Worm (Caenorhabditis elegans) whole organism, young adult: ENCODE measurements around the gene fbxa-83.

Experiments
- B0261.1 ChIP-seq: sonication (generic microtip); optimal IDR thresholded peaks from 2 replicates; lab custom pipeline; 2016; ENCODE audit warnings: mild to moderate bottlenecking, missing genetic modification characterization, moderate library complexity, missing compliant biosample characterization
- D2030.7 ChIP-seq: fragments of 200-800 bp; sonication (Bioruptor generic); IDR thresholded peaks from 2 replicates; pipeline ENCODE4 v1.3.6; 2022; ENCODE audit warnings: missing genetic modification reagents, missing genetic modification characterization, missing compliant biosample characterization
- F10E7.11 ChIP-seq: sonication (generic microtip); optimal IDR thresholded peaks from 2 replicates; lab custom pipeline; 2017; ENCODE audit warnings: mild to moderate bottlenecking, missing genetic modification characterization, moderate library complexity, missing compliant biosample characterization
- F23B12.7 ChIP-seq: sonication (generic microtip); optimal IDR thresholded peaks from 2 replicates; lab custom pipeline; 2017; ENCODE audit warnings: missing genetic modification characterization, mild to moderate bottlenecking, missing compliant biosample characterization, antibody characterized with exemption, moderate library complexity; ENCODE audit not compliant: insufficient read depth
- F33H1.4 ChIP-seq: fragments of 200-800 bp; sonication (Bioruptor generic); IDR thresholded peaks from 2 replicates; pipeline ENCODE4 v1.3.6; 2022; ENCODE audit warnings: missing genetic modification reagents, missing genetic modification characterization, missing compliant biosample characterization
- F37B4.10 ChIP-seq: fragments of 200-800 bp; sonication (Bioruptor generic); IDR thresholded peaks from 2 replicates; pipeline ENCODE4 v1.3.6; 2022; ENCODE audit warnings: missing genetic modification characterization, missing compliant biosample characterization
- F49E8.2 ChIP-seq: sonication (generic microtip); optimal IDR thresholded peaks from 3 replicates; lab custom pipeline; 2017; ENCODE audit warnings: missing genetic modification characterization, mild to moderate bottlenecking, missing compliant biosample characterization, antibody characterized with exemption, moderate library complexity; ENCODE audit not compliant: insufficient read depth
- T07F8.4 ChIP-seq: sonication (generic microtip); optimal IDR thresholded peaks from 2 replicates; lab custom pipeline; 2016; ENCODE audit warnings: mild to moderate bottlenecking, missing genetic modification characterization, moderate library complexity, missing compliant biosample characterization
- Y53F4B.3 ChIP-seq: fragments of 200-800 bp; sonication (Bioruptor generic); IDR thresholded peaks from 2 replicates; pipeline ENCODE4 v1.3.6; 2022; ENCODE audit warnings: missing genetic modification reagents, missing genetic modification characterization, missing compliant biosample characterization
- Y79H2A.3 ChIP-seq: fragments of 200-800 bp; sonication (Bioruptor generic); conservative IDR thresholded peaks from 2 replicates; pipeline ENCODE4 v1.3.6; 2022; ENCODE audit warnings: missing genetic modification reagents, missing genetic modification characterization, missing compliant biosample characterization
- Y95B8A.8 ChIP-seq: fragments of 200-800 bp; sonication (Bioruptor generic); IDR thresholded peaks from 2 replicates; pipeline ENCODE4 v1.3.6; 2022; ENCODE audit warnings: missing genetic modification reagents, missing genetic modification characterization, missing compliant biosample characterization
- ama-1 ChIP-seq, 3 experiments: fragments of 150-350 bp in 1 of 3; sonication (generic microtip) in 2 of 3; optimal IDR thresholded peaks; 2 replicates each; lab custom pipeline; 2014 to 2018; ENCODE audit warnings: missing biosample characterization in 2 of 3, missing genetic modification characterization in 2 of 3, missing genetic modification reagents in 2 of 3
- atf-7 ChIP-seq: sonication (generic microtip); optimal IDR thresholded peaks from 2 replicates; lab custom pipeline; 2017; ENCODE audit warnings: mild to moderate bottlenecking, missing genetic modification characterization, missing compliant biosample characterization
- athp-1 ChIP-seq: sonication (generic microtip); optimal IDR thresholded peaks from 2 replicates; lab custom pipeline; 2017; ENCODE audit warnings: mild to moderate bottlenecking, missing genetic modification characterization, missing compliant biosample characterization
- ceh-100 ChIP-seq: fragments of 200-800 bp; sonication (Bioruptor generic); IDR thresholded peaks from 2 replicates; pipeline ENCODE4 v1.3.6; 2022; ENCODE audit warnings: missing genetic modification reagents, missing genetic modification characterization, missing compliant biosample characterization
- ceh-27 ChIP-seq: fragments of 200-800 bp; sonication (Bioruptor generic); optimal IDR thresholded peaks from 2 replicates; lab custom pipeline; 2018; ENCODE audit warnings: mild to moderate bottlenecking, missing genetic modification characterization, moderate library complexity, missing compliant biosample characterization
- ceh-40 ChIP-seq: fragments of 200-800 bp; sonication (Bioruptor generic); IDR thresholded peaks from 2 replicates; pipeline ENCODE4 v1.3.6; 2022; ENCODE audit warnings: missing genetic modification characterization, missing compliant biosample characterization
- die-1 ChIP-seq: sonication (generic microtip); optimal IDR thresholded peaks from 2 replicates; lab custom pipeline; 2016; ENCODE audit warnings: missing genotype, mild to moderate bottlenecking, missing genetic modification characterization, missing compliant biosample characterization
- dox-1 ChIP-seq: fragments of 200-800 bp; sonication (Bioruptor generic); IDR thresholded peaks from 2 replicates; pipeline ENCODE4 v1.3.6; 2022; ENCODE audit warnings: missing genetic modification reagents, missing genetic modification characterization, missing compliant biosample characterization
- efl-1 ChIP-seq: fragments of 150-350 bp; optimal IDR thresholded peaks from 2 replicates; lab custom pipeline; 2014; ENCODE audit warnings: missing biosample characterization, missing genetic modification reagents, missing genetic modification characterization
- egrh-3 ChIP-seq: fragments of 200-800 bp; sonication (Bioruptor generic); IDR thresholded peaks from 2 replicates; pipeline ENCODE4 v1.3.6; 2022; ENCODE audit warnings: missing genetic modification reagents, missing genetic modification characterization, missing compliant biosample characterization
- ekl-4 ChIP-seq: fragments of 200-800 bp; sonication (Bioruptor generic); IDR thresholded peaks from 2 replicates; pipeline ENCODE4 v1.3.6; 2022; ENCODE audit warnings: missing genetic modification reagents, missing genetic modification characterization, missing compliant biosample characterization
- hlh-26 ChIP-seq: fragments of 200-800 bp; sonication (Bioruptor generic); conservative IDR thresholded peaks from 2 replicates; pipeline ENCODE4 v1.3.6; 2022; ENCODE audit warnings: missing genetic modification reagents, missing genetic modification characterization, missing compliant biosample characterization
- hrde-1 ChIP-seq: sonication (generic microtip); optimal IDR thresholded peaks from 2 replicates; lab custom pipeline; 2016; ENCODE audit warnings: missing genetic modification characterization, mild to moderate bottlenecking, missing compliant biosample characterization, moderate library complexity, missing genotype, missing genetic modification reagents, borderline replicate concordance
- hsf-1 ChIP-seq: fragments of 200-800 bp; sonication (Bioruptor generic); IDR thresholded peaks from 2 replicates; pipeline ENCODE4 v1.3.6; 2022; ENCODE audit warnings: missing genetic modification reagents, missing genetic modification characterization, missing compliant biosample characterization
- lin-40 ChIP-seq: sonication (generic microtip); optimal IDR thresholded peaks from 2 replicates; lab custom pipeline; 2016; ENCODE audit warnings: missing genetic modification characterization, mild to moderate bottlenecking, missing compliant biosample characterization, missing genotype, missing genetic modification reagents
- lin-54 ChIP-seq: fragments of 200-800 bp; sonication (Bioruptor generic); optimal IDR thresholded peaks from 2 replicates; lab custom pipeline; 2018; ENCODE audit warnings: mild to moderate bottlenecking, missing genetic modification characterization, missing compliant biosample characterization
- lir-1 ChIP-seq: fragments of 200-800 bp; sonication (Bioruptor generic); conservative IDR thresholded peaks from 2 replicates; pipeline ENCODE4 v1.3.6; 2022; ENCODE audit warnings: missing genetic modification reagents, missing genetic modification characterization, missing compliant biosample characterization
- madf-6 ChIP-seq: fragments of 200-800 bp; sonication (Bioruptor generic); IDR thresholded peaks from 2 replicates; pipeline ENCODE4 v1.3.6; 2022; ENCODE audit warnings: missing genetic modification reagents, missing genetic modification characterization, missing compliant biosample characterization
- mcd-1 ChIP-seq: fragments of 200-800 bp; sonication (Bioruptor generic); IDR thresholded peaks from 2 replicates; pipeline ENCODE4 v1.3.6; 2022; ENCODE audit warnings: missing genetic modification reagents, missing genetic modification characterization, missing compliant biosample characterization
- mel-28 ChIP-seq: sonication (generic microtip); optimal IDR thresholded peaks from 2 replicates; lab custom pipeline; 2016; ENCODE audit warnings: borderline replicate concordance, mild to moderate bottlenecking, missing genetic modification characterization, missing compliant biosample characterization
- nhr-90 ChIP-seq: sonication (generic microtip); optimal IDR thresholded peaks from 2 replicates; lab custom pipeline; 2016; ENCODE audit warnings: missing genotype, mild to moderate bottlenecking, missing genetic modification characterization, missing compliant biosample characterization
- rcor-1 ChIP-seq: fragments of 200-800 bp; sonication (Bioruptor generic); IDR thresholded peaks from 2 replicates; pipeline ENCODE4 v1.3.6; 2022; ENCODE audit warnings: missing genetic modification reagents, missing genetic modification characterization, missing compliant biosample characterization
- rpc-1 ChIP-seq, 2 experiments: fragments of 150-350 bp in 1 of 2; sonication (generic microtip) in 1 of 2; optimal IDR thresholded peaks; 2 replicates each; lab custom pipeline; 2014 to 2018; ENCODE audit warnings: missing biosample characterization in 1 of 2, missing genetic modification characterization in 1 of 2, missing genetic modification reagents in 1 of 2, missing genotype in 1 of 2
- sdz-38 ChIP-seq: sonication (generic microtip); optimal IDR thresholded peaks from 2 replicates; lab custom pipeline; 2016; ENCODE audit warnings: missing genotype, missing genetic modification characterization, missing compliant biosample characterization
- snpc-1.1 ChIP-seq: sonication (generic microtip); optimal IDR thresholded peaks from 2 replicates; lab custom pipeline; 2017; ENCODE audit warnings: missing genetic modification characterization, mild to moderate bottlenecking, missing compliant biosample characterization, antibody characterized with exemption, moderate library complexity, missing genotype, missing genetic modification reagents; ENCODE audit not compliant: insufficient read depth
- snpc-4 ChIP-seq, 5 experiments: fragments of 150-350 bp in 1 of 5; sonication (generic microtip) in 4 of 5; optimal IDR thresholded peaks; 2 replicates each; lab custom pipeline; 2014 to 2018; ENCODE audit warnings: missing genetic modification characterization in 5 of 5, missing biosample characterization in 3 of 5, antibody characterized with exemption in 2 of 5, mild to moderate bottlenecking in 2 of 5, missing compliant biosample characterization in 2 of 5, missing genotype in 2 of 5, moderate library complexity in 2 of 5, missing genetic modification reagents in 1 of 5
- somi-1 ChIP-seq: fragments of 200-800 bp; sonication (Bioruptor generic); optimal IDR thresholded peaks from 2 replicates; lab custom pipeline; 2018; ENCODE audit warnings: mild to moderate bottlenecking, missing genetic modification characterization, missing compliant biosample characterization
- tbp1 ChIP-seq: fragments of 200-800 bp; sonication (Bioruptor generic); optimal IDR thresholded peaks from 2 replicates; lab custom pipeline; 2018; ENCODE audit warnings: mild to moderate bottlenecking, missing genetic modification characterization, missing compliant biosample characterization
- unc-62 ChIP-seq: fragments of 150-350 bp; optimal IDR thresholded peaks from 2 replicates; lab custom pipeline; 2014; ENCODE audit warnings: missing biosample characterization, missing genetic modification reagents, missing genetic modification characterization
- xnd-1 ChIP-seq: sonication (generic microtip); optimal IDR thresholded peaks from 2 replicates; lab custom pipeline; 2016; ENCODE audit warnings: missing genotype, missing genetic modification reagents, missing genetic modification characterization, missing compliant biosample characterization
- ztf-28 ChIP-seq: fragments of 200-800 bp; sonication (Bioruptor generic); IDR thresholded peaks from 2 replicates; pipeline ENCODE4 v1.3.6; 2022; ENCODE audit warnings: missing genetic modification reagents, missing genetic modification characterization, missing compliant biosample characterization

Gene fbxa-83

DNA sequence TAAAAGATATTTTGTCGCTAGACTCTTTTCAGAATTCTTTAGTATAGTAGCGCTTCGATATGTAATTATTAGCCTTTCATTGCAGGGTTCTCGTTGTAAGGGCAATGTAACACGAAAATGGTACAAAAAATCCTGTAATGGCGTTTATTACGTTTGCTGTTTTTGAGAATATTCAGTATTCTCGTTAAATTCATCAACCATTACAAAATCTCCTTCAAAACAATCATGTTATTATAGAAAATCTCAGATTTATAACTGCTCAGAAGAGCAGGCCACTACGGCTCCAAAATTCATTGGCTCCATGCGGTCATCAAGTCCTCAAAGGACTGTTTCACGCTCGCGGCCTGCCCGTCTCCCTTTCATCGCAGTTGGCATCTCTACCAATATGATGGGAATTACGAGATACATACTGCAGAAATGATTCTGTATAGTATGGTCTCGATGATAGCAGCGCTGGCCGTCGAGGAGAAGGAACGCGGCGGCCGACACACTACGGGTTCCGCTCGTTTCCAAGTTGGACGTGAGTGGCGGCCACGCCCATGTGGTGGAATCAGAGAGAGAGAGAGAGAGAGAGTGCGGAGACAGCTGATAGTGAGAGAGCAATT lies 613 bp upstream of the fbxa-83 start (continued):
- TF ChIP-seq snpc-4 (GFP tag; optimal IDR thresholded peaks at IDR 0.05; lab: Kevin White, UChicago) (peak; percentile 98), snpc-4 (tag; optimal IDR thresholded peaks at IDR 0.05; lab: Kevin White, UChicago) (peak; percentile 99 to 100 (median 99)), B0261.1 (tag; lab: Kevin White, UChicago) (peak; percentile 19), ceh-27 (peak; percentile 74), D2030.7 (GFP tag; lab: Robert Waterston, UW) (peak; percentile 96), lir-1 (GFP tag; lab: Robert Waterston, UW) (peak; percentile 80), Y95B8A.8 (GFP tag; lab: Robert Waterston, UW) (peak; percentile 91; the same call in 1 of the 2 replicates), F37B4.10 (GFP tag; lab: Robert Waterston, UW) (no peak), efl-1 (GFP tag; lab: Kevin White, UChicago) (peak; percentile 5), T07F8.4 (tag; lab: Kevin White, UChicago) (peak; percentile 35), Y53F4B.3 (GFP tag; lab: Robert Waterston, UW) (peak; percentile 67), madf-6 (GFP tag; lab: Robert Waterston, UW) (peak; percentile 89), ztf-28 (GFP tag; lab: Robert Waterston, UW) (0 out of 2 replicates have a peak, but pooled peaks have one; percentile 46), nhr-90 (tag; lab: Kevin White, UChicago) (peak; percentile 59), tbp1 (GFP tag; lab: Kevin White, UChicago) (peak; percentile 84), mcd-1 (GFP tag; lab: Robert Waterston, UW) (peak; percentile 87), ceh-100 (GFP tag; lab: Robert Waterston, UW) (peak; percentile 82), dox-1 (GFP tag; lab: Robert Waterston, UW) (peak; percentile 99), unc-62 (GFP tag; lab: Kevin White, UChicago) (no peak), rcor-1 (GFP tag; lab: Robert Waterston, UW) (peak; percentile 95), ekl-4 (GFP tag; lab: Robert Waterston, UW) (peak; percentile 87; the same call in 1 of the 2 replicates), hlh-26 (no peak), egrh-3 (GFP tag; lab: Robert Waterston, UW) (peak; percentile 82), athp-1 (tag; lab: Kevin White, UChicago) (peak; percentile 20), snpc-1.1 (tag; lab: Kevin White, UChicago) (peak; percentile 95), ama-1 (optimal IDR thresholded peaks at IDR 0.05; lab: Kevin White, UChicago) (no peak), ama-1 (GFP tag; optimal IDR thresholded peaks at IDR 0.05; lab: Kevin White, UChicago) (no peak), F10E7.11 (no peak), ceh-40 (0 out of 2 replicates have a peak, but pooled peaks have one; percentile 46), lin-54 (GFP tag; lab: Kevin White, UChicago) (peak; percentile 82), F23B12.7 (peak; percentile 18), F33H1.4 (GFP tag; lab: Robert Waterston, UW) (peak; percentile 69), xnd-1 (tag; lab: Kevin White, UChicago) (peak; percentile 43), F49E8.2 (tag; lab: Kevin White, UChicago) (peak; percentile 89)
- TF ChIP-seq, all 124 proteins: peak for 76

- no peak for TF ChIP-seq hrde-1 (tag; lab: Kevin White, UChicago)
- TF ChIP-seq sdz-38 = no peak
- no peak for TF ChIP-seq F33H1.4 (GFP tag; lab: Robert Waterston, UW)
- TF ChIP-seq mel-28 = no peak
- TF ChIP-seq die-1 (tag; lab: Kevin White, UChicago) = no peak
- TF ChIP-seq atf-7 (tag; lab: Kevin White, UChicago) = no peak
- no peak for TF ChIP-seq somi-1 (GFP tag; lab: Kevin White, UChicago)
- TF ChIP-seq lin-40 (tag; lab: Kevin White, UChicago) = no peak
- TF ChIP-seq ama-1 (optimal IDR thresholded peaks at IDR 0.05; lab: Kevin White, UChicago) = no peak
- no peak for TF ChIP-seq ama-1 (GFP tag; optimal IDR thresholded peaks at IDR 0.05; lab: Kevin White, UChicago)
- no peak for TF ChIP-seq hsf-1 (GFP tag; lab: Robert Waterston, UW)
- no peak for TF ChIP-seq Y79H2A.3 (GFP tag; lab: Robert Waterston, UW)
- no peak for TF ChIP-seq athp-1 (tag; lab: Kevin White, UChicago)
- TF ChIP-seq rpc-1 (optimal IDR thresholded peaks at IDR 0.05; lab: Kevin White, UChicago) = no peak
- no peak for TF ChIP-seq rpc-1 (tag; optimal IDR thresholded peaks at IDR 0.05; lab: Kevin White, UChicago)
These were observed 4.5 kb downstream of the fbxa-83 start, which contains the start of gene fbxa-126 for ce11 chrIV:14321655-14322054. Gene fbxa-126 (minus strand): TSS chrIV:14321755.
